Worm (Caenorhabditis elegans) whole organism, L1 larva: Measurements from ENCODE around the gene col-105.

Experiments used
- C16A3.4 ChIP-seq: fragments of 150-350 bp; optimal IDR thresholded peaks from 2 replicates; lab custom pipeline; 2014; ENCODE audit warnings: missing biosample characterization, missing genetic modification characterization
- C34B4.2 ChIP-seq: sonication (generic microtip); optimal IDR thresholded peaks from 2 replicates; lab custom pipeline; 2017; ENCODE audit warnings: mild to moderate bottlenecking, missing genetic modification characterization, missing compliant biosample characterization
- F16B12.6 ChIP-seq: fragments of 150-350 bp; optimal IDR thresholded peaks from 2 replicates; lab custom pipeline; 2014; ENCODE audit warnings: missing biosample characterization, missing genetic modification characterization
- aha-1 ChIP-seq: fragments of 150-350 bp; optimal IDR thresholded peaks from 2 replicates; lab custom pipeline; 2014; ENCODE audit warnings: missing biosample characterization, missing genetic modification characterization
- alr-1 ChIP-seq: fragments of 200-800 bp; sonication (Bioruptor generic); optimal IDR thresholded peaks from 2 replicates; lab custom pipeline; 2018; ENCODE audit warnings: borderline replicate concordance, mild to moderate bottlenecking, missing genetic modification characterization, missing compliant biosample characterization
- aly-2 ChIP-seq: fragments of 150-350 bp; optimal IDR thresholded peaks from 2 replicates; lab custom pipeline; 2014; ENCODE audit warnings: missing biosample characterization, missing genetic modification characterization
- ama-1 ChIP-seq: fragments of 150-350 bp; optimal IDR thresholded peaks from 2 replicates; lab custom pipeline; 2014
- ceh-8 ChIP-seq: fragments of 200-800 bp; sonication (Bioruptor generic); optimal IDR thresholded peaks from 2 replicates; lab custom pipeline; 2018; ENCODE audit warnings: mild to moderate bottlenecking, missing genetic modification characterization, moderate library complexity, missing compliant biosample characterization
- ceh-88 ChIP-seq: fragments of 200-800 bp; sonication (Bioruptor generic); IDR thresholded peaks from 2 replicates; pipeline ENCODE4 v1.3.6; 2022; ENCODE audit warnings: missing genetic modification characterization, missing compliant biosample characterization
- dsc-1 ChIP-seq: sonication (generic microtip); optimal IDR thresholded peaks from 2 replicates; lab custom pipeline; 2016; ENCODE audit warnings: mild to moderate bottlenecking, missing genetic modification characterization, missing compliant biosample characterization
- efl-3 ChIP-seq: fragments of 200-800 bp; sonication (Bioruptor generic); optimal IDR thresholded peaks from 2 replicates; lab custom pipeline; 2018; ENCODE audit warnings: mild to moderate bottlenecking, missing genetic modification characterization, missing compliant biosample characterization
- egl-27 ChIP-seq, 2 experiments: fragments of 150-350 bp in 1 of 2; sonication (generic microtip); optimal IDR thresholded peaks; 3 replicates each; lab custom pipeline; 2017 to 2018; ENCODE audit warnings: missing biosample characterization in 2 of 2, missing genetic modification characterization in 2 of 2, missing genetic modification reagents in 2 of 2
- elt-2 ChIP-seq: sonication (generic microtip); optimal IDR thresholded peaks from 2 replicates; lab custom pipeline; 2016; ENCODE audit warnings: missing genetic modification characterization, mild to moderate bottlenecking, inconsistent platforms, missing compliant biosample characterization, missing genetic modification reagents
- ets-5 ChIP-seq: fragments of 200-800 bp; sonication (Bioruptor generic); IDR thresholded peaks from 2 replicates; pipeline ENCODE4 v1.3.6; 2022; ENCODE audit warnings: missing genetic modification characterization, missing compliant biosample characterization
- fkh-10 ChIP-seq: sonication (generic microtip); optimal IDR thresholded peaks from 2 replicates; lab custom pipeline; 2017; ENCODE audit warnings: missing biosample characterization, missing genetic modification reagents, missing genetic modification characterization
- fkh-4 ChIP-seq: sonication (generic microtip); optimal IDR thresholded peaks from 2 replicates; lab custom pipeline; 2016; ENCODE audit warnings: missing compliant biosample characterization, missing genetic modification characterization, borderline replicate concordance
- fkh-8 ChIP-seq: sonication (generic microtip); optimal IDR thresholded peaks from 2 replicates; lab custom pipeline; 2016; ENCODE audit warnings: mild to moderate bottlenecking, missing genetic modification characterization, missing compliant biosample characterization
- fos-1 ChIP-seq: fragments of 150-350 bp; optimal IDR thresholded peaks from 2 replicates; lab custom pipeline; 2014; ENCODE audit warnings: missing biosample characterization, missing genetic modification characterization
- grh-1 ChIP-seq: fragments of 200-800 bp; sonication (Bioruptor generic); IDR thresholded peaks from 2 replicates; pipeline ENCODE4 v1.3.6; 2022; ENCODE audit warnings: missing genetic modification reagents, missing genetic modification characterization, missing compliant biosample characterization
- hlh-17 ChIP-seq: fragments of 200-800 bp; sonication (Bioruptor generic); optimal IDR thresholded peaks from 2 replicates; lab custom pipeline; 2018; ENCODE audit warnings: missing genetic modification characterization, mild to moderate bottlenecking, missing compliant biosample characterization, moderate library complexity, borderline replicate concordance
- hpl-2 ChIP-seq: fragments of 150-350 bp; optimal IDR thresholded peaks from 2 replicates; lab custom pipeline; 2014; ENCODE audit warnings: missing biosample characterization, missing genetic modification reagents, missing genetic modification characterization
- irx-1 ChIP-seq: sonication (generic microtip); optimal IDR thresholded peaks from 2 replicates; lab custom pipeline; 2016; ENCODE audit warnings: missing genetic modification characterization, missing compliant biosample characterization
- isw-1 ChIP-seq: fragments of 200-800 bp; sonication (Bioruptor generic); IDR thresholded peaks from 2 replicates; pipeline ENCODE4 v1.3.6; 2022; ENCODE audit warnings: missing genetic modification characterization, missing compliant biosample characterization
- lin-14 ChIP-seq: fragments of 200-800 bp; sonication (Bioruptor generic); optimal IDR thresholded peaks from 2 replicates; lab custom pipeline; 2018; ENCODE audit warnings: mild to moderate bottlenecking, missing genetic modification characterization, moderate library complexity, missing compliant biosample characterization
- lin-15B ChIP-seq: fragments of 150-350 bp; sonication (generic microtip); optimal IDR thresholded peaks from 3 replicates; lab custom pipeline; 2014; ENCODE audit warnings: missing biosample characterization, missing genetic modification characterization
- lin-35 ChIP-seq, 2 experiments: fragments of 150-350 bp; optimal IDR thresholded peaks; 2 replicates each; lab custom pipeline; 2014; ENCODE audit warnings: missing biosample characterization in 2 of 2, missing genetic modification characterization in 2 of 2, missing genetic modification reagents in 2 of 2
- lin-39 ChIP-seq: fragments of 150-350 bp; optimal IDR thresholded peaks from 2 replicates; lab custom pipeline; 2014; ENCODE audit warnings: missing biosample characterization, missing genetic modification reagents, missing genetic modification characterization
- lsy-2 ChIP-seq, 2 experiments: fragments of 150-350 bp; optimal IDR thresholded peaks; 2 replicates each; lab custom pipeline; 2014; ENCODE audit warnings: missing biosample characterization in 2 of 2, missing genetic modification characterization in 2 of 2
- mab-9 ChIP-seq: fragments of 200-800 bp; sonication (Bioruptor generic); IDR thresholded peaks from 2 replicates; pipeline ENCODE4 v1.3.6; 2022; ENCODE audit warnings: missing genetic modification reagents, missing genetic modification characterization, missing compliant biosample characterization
- mdl-1 ChIP-seq, 2 experiments: fragments of 150-350 bp; optimal IDR thresholded peaks; 2 replicates each; lab custom pipeline; 2014 to 2017; ENCODE audit warnings: missing biosample characterization in 2 of 2, missing genetic modification characterization in 2 of 2, inconsistent platforms in 1 of 2
- mep-1 ChIP-seq: fragments of 150-350 bp; optimal IDR thresholded peaks from 2 replicates; lab custom pipeline; 2014; ENCODE audit warnings: missing biosample characterization, missing genetic modification characterization
- nhr-11 ChIP-seq: fragments of 150-350 bp; optimal IDR thresholded peaks from 2 replicates; lab custom pipeline; 2014; ENCODE audit warnings: missing biosample characterization, missing genetic modification characterization
- nhr-12 ChIP-seq: sonication (generic microtip); optimal IDR thresholded peaks from 2 replicates; lab custom pipeline; 2017; ENCODE audit warnings: missing biosample characterization, missing genetic modification characterization
- nhr-19 ChIP-seq: fragments of 200-800 bp; sonication (Bioruptor generic); conservative IDR thresholded peaks from 2 replicates; pipeline ENCODE4 v1.3.6; 2022; ENCODE audit warnings: missing genetic modification characterization, missing compliant biosample characterization
- nhr-237 ChIP-seq: fragments of 150-350 bp; optimal IDR thresholded peaks from 2 replicates; lab custom pipeline; 2014; ENCODE audit warnings: missing biosample characterization, missing genetic modification characterization
- nhr-28 ChIP-seq: fragments of 150-350 bp; optimal IDR thresholded peaks from 2 replicates; lab custom pipeline; 2014; ENCODE audit warnings: missing biosample characterization, missing genetic modification characterization
- nhr-47 ChIP-seq: sonication (generic microtip); optimal IDR thresholded peaks from 2 replicates; lab custom pipeline; 2016; ENCODE audit warnings: mild to moderate bottlenecking, missing genetic modification characterization, moderate library complexity, missing compliant biosample characterization
- nhr-71 ChIP-seq: sonication (generic microtip); optimal IDR thresholded peaks from 2 replicates; lab custom pipeline; 2016; ENCODE audit warnings: mild to moderate bottlenecking, missing genetic modification characterization, moderate library complexity, missing compliant biosample characterization
- nhr-77 ChIP-seq: fragments of 150-350 bp; optimal IDR thresholded peaks from 2 replicates; lab custom pipeline; 2014; ENCODE audit warnings: missing biosample characterization, missing genetic modification characterization
- nhr-84 ChIP-seq: sonication (generic microtip); optimal IDR thresholded peaks from 2 replicates; lab custom pipeline; 2017; ENCODE audit warnings: missing biosample characterization, missing genetic modification characterization
- nhr-85 ChIP-seq: sonication (generic microtip); peaks from one replicate; lab custom pipeline; 2016; ENCODE audit warnings: missing genetic modification characterization, inconsistent platforms, missing compliant biosample characterization
- pax-3 ChIP-seq: fragments of 200-800 bp; sonication (Bioruptor generic); optimal IDR thresholded peaks from 2 replicates; lab custom pipeline; 2018; ENCODE audit warnings: mild to moderate bottlenecking, missing genetic modification characterization, moderate library complexity, missing compliant biosample characterization
- skn-1 ChIP-seq: fragments of 150-350 bp; optimal IDR thresholded peaks from 2 replicates; lab custom pipeline; 2014; ENCODE audit warnings: missing biosample characterization, missing genetic modification characterization
- snpc-4 ChIP-seq: fragments of 150-350 bp; optimal IDR thresholded peaks from 2 replicates; lab custom pipeline; 2014; ENCODE audit warnings: missing biosample characterization, missing genetic modification characterization
- sox-4 ChIP-seq: sonication (generic microtip); optimal IDR thresholded peaks from 2 replicates; lab custom pipeline; 2016; ENCODE audit warnings: missing genetic modification characterization, missing compliant biosample characterization
- sptf-1 ChIP-seq: fragments of 150-350 bp; optimal IDR thresholded peaks from 2 replicates; lab custom pipeline; 2014; ENCODE audit warnings: missing biosample characterization, missing genetic modification characterization
- tbx-2 ChIP-seq: sonication (generic microtip); optimal IDR thresholded peaks from 2 replicates; lab custom pipeline; 2016; ENCODE audit warnings: missing genetic modification characterization, missing compliant biosample characterization
- unc-98 ChIP-seq: fragments of 200-800 bp; sonication (Bioruptor generic); IDR thresholded peaks from 2 replicates; pipeline ENCODE4 v1.3.6; 2022; ENCODE audit warnings: missing genetic modification characterization, missing compliant biosample characterization
- vab-15 ChIP-seq: sonication (generic microtip); optimal IDR thresholded peaks from 2 replicates; lab custom pipeline; 2017; ENCODE audit warnings: missing genotype, mild to moderate bottlenecking, missing genetic modification characterization, missing compliant biosample characterization
- zip-4 ChIP-seq: fragments of 200-800 bp; sonication (Bioruptor generic); optimal IDR thresholded peaks from 2 replicates; lab custom pipeline; 2018; ENCODE audit warnings: mild to moderate bottlenecking, missing genetic modification characterization, moderate library complexity, missing compliant biosample characterization
- ztf-11 ChIP-seq, 2 experiments: sonication (generic microtip); optimal IDR thresholded peaks; 2 replicates each; lab custom pipeline; 2016 to 2017; ENCODE audit warnings: missing genetic modification characterization in 2 of 2, missing biosample characterization in 1 of 2, missing compliant biosample characterization in 1 of 2
- ztf-4 ChIP-seq: fragments of 150-350 bp; optimal IDR thresholded peaks from 2 replicates; lab custom pipeline; 2014; ENCODE audit warnings: missing biosample characterization, missing genetic modification characterization

col-105 gene

ce11 chrIV:1346981-1347380, 12.0 kb downstream of the col-105 start, which contains the start of gene rfc-2 (continued):
- TF ChIP-seq hpl-2 (GFP tag; lab: Kevin White, UChicago) (no peak), egl-27 (tag; optimal IDR thresholded peaks at IDR 0.05; lab: Kevin White, UChicago) (no peak), C16A3.4 (tag; lab: Kevin White, UChicago) (no peak), tbx-2 (peak; percentile 35), lsy-2 (tag; optimal IDR thresholded peaks at IDR 0.05; lab: Kevin White, UChicago) (peak; percentile 38 to 46), ceh-8 (no peak), mdl-1 (tag; optimal IDR thresholded peaks at IDR 0.05; lab: Kevin White, UChicago) (no peak), sptf-1 (no peak), ztf-11 (tag; optimal IDR thresholded peaks at IDR 0.05; lab: Kevin White, UChicago) (peak in 1 of 2 experiments; percentile 61), lin-14 (GFP tag; lab: Kevin White, UChicago) (no peak), grh-1 (no peak), nhr-47 (tag; lab: Kevin White, UChicago) (peak; percentile 50), nhr-28 (tag; lab: Kevin White, UChicago) (no peak), elt-2 (tag; lab: Kevin White, UChicago) (no peak), F16B12.6 (no peak), skn-1 (tag; lab: Kevin White, UChicago) (peak; percentile 20), nhr-12 (tag; lab: Kevin White, UChicago) (no peak), nhr-85 (tag; lab: Kevin White, UChicago) (peak; percentile 51), efl-3 (GFP tag; lab: Kevin White, UChicago) (no peak), fkh-10 (GFP tag; lab: Kevin White, UChicago) (no peak), lin-15B (tag; lab: Kevin White, UChicago) (peak; percentile 49), lin-35 (GFP tag; optimal IDR thresholded peaks at IDR 0.05; lab: Kevin White, UChicago) (peak; percentile 55 to 68), snpc-4 (tag; lab: Kevin White, UChicago) (no peak), mab-9 (GFP tag; lab: Robert Waterston, UW) (no peak), ceh-88 (GFP tag; lab: Robert Waterston, UW) (no peak), nhr-237 (tag; lab: Kevin White, UChicago) (no peak), dsc-1 (tag; lab: Kevin White, UChicago) (peak; percentile 34), zip-4 (GFP tag; lab: Kevin White, UChicago) (no peak), nhr-77 (tag; lab: Kevin White, UChicago) (no peak), ama-1 (lab: Kevin White, UChicago) (no peak), nhr-11 (no peak), ztf-4 (no peak), ets-5 (GFP tag; lab: Robert Waterston, UW) (no peak), sox-4 (no peak), unc-98 (no peak), irx-1 (tag; lab: Kevin White, UChicago) (peak; percentile 54), lin-39 (tag; lab: Kevin White, UChicago) (no peak), fkh-4 (tag; lab: Kevin White, UChicago) (peak; percentile 38), fkh-8 (peak; percentile 1), nhr-71 (peak; percentile 65), aha-1 (tag; lab: Kevin White, UChicago) (no peak), C34B4.2 (tag; lab: Kevin White, UChicago) (no peak), mep-1 (tag; lab: Kevin White, UChicago) (peak; percentile 12), fos-1 (tag; lab: Kevin White, UChicago) (no peak), pax-3 (tag; lab: Kevin White, UChicago) (no peak), hlh-17 (GFP tag; lab: Kevin White, UChicago) (no peak), isw-1 (GFP tag; lab: Robert Waterston, UW) (no peak), nhr-84 (tag; lab: Kevin White, UChicago) (no peak), alr-1 (tag; lab: Kevin White, UChicago) (no peak), aly-2 (tag; lab: Kevin White, UChicago) (no peak), vab-15 (tag; lab: Kevin White, UChicago) (peak; percentile 38), nhr-19 (GFP tag; lab: Robert Waterston, UW) (peak; percentile 27; the same call in 1 of the 2 replicates)
